Worm (Caenorhabditis elegans) whole organism, late embryonic: ENCODE measurements around the gene Y71H2B.4.

ENCODE experiments used
- C08G9.2 ChIP-seq: sonication (generic microtip); optimal IDR thresholded peaks from 2 replicates; lab custom pipeline; 2016; ENCODE audit warnings: mild to moderate bottlenecking, missing genetic modification characterization, moderate library complexity, missing compliant biosample characterization
- Y22D7AL.16 ChIP-seq: sonication (generic microtip); optimal IDR thresholded peaks from 2 replicates; lab custom pipeline; 2016; ENCODE audit warnings: missing genetic modification characterization, missing compliant biosample characterization
- ahr-1 ChIP-seq: sonication (generic microtip); optimal IDR thresholded peaks from 2 replicates; lab custom pipeline; 2016; ENCODE audit warnings: missing genetic modification characterization, missing compliant biosample characterization
- ceh-24 ChIP-seq: sonication (generic microtip); optimal IDR thresholded peaks from 2 replicates; lab custom pipeline; 2016; ENCODE audit warnings: mild to moderate bottlenecking, missing genetic modification characterization, missing compliant biosample characterization
- ceh-34 ChIP-seq: sonication (generic microtip); optimal IDR thresholded peaks from 2 replicates; lab custom pipeline; 2016; ENCODE audit warnings: mild to moderate bottlenecking, missing genetic modification characterization, missing compliant biosample characterization
- hlh-15 ChIP-seq: sonication (generic microtip); optimal IDR thresholded peaks from 2 replicates; lab custom pipeline; 2016; ENCODE audit warnings: missing genetic modification characterization, missing compliant biosample characterization
- npax-4 ChIP-seq: sonication (generic microtip); optimal IDR thresholded peaks from 2 replicates; lab custom pipeline; 2016; ENCODE audit warnings: missing genetic modification characterization, missing compliant biosample characterization
- pat-9 ChIP-seq: fragments of 200-800 bp; sonication (Bioruptor generic); optimal IDR thresholded peaks from 2 replicates; lab custom pipeline; 2018; ENCODE audit warnings: mild to moderate bottlenecking, missing genetic modification characterization, moderate library complexity, missing compliant biosample characterization
- pha-4 ChIP-seq: fragments of 150-350 bp; optimal IDR thresholded peaks from 2 replicates; lab custom pipeline; 2018; ENCODE audit warnings: missing biosample characterization, missing genetic modification reagents, missing genetic modification characterization
- pros-1 ChIP-seq: fragments of 150-350 bp; optimal IDR thresholded peaks from 2 replicates; lab custom pipeline; 2014; ENCODE audit warnings: missing biosample characterization, missing genetic modification reagents, missing genetic modification characterization
- tbx-2 ChIP-seq: sonication (generic microtip); optimal IDR thresholded peaks from 2 replicates; lab custom pipeline; 2016; ENCODE audit warnings: missing genetic modification characterization, missing compliant biosample characterization

Gene Y71H2B.4

DNA sequence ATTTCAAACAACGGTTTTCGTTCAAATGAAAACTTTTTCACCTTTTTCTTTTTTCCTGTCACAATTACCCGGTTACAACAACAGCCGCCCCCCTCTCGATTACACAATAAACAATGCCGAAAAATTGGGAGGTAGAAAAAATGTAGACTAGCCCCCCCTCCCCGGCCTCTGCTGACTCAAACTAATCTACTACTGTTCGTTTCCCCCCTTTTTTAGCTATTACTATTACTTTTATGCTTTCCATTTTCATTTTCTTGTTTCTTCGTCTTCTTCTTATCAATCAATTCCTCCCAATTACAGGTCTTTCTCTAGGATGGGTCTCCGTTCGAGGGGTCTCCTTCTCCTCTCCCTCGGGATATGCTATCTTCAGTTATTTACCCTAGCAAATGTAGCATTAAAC, 39.0 kb downstream of the Y71H2B.4 start, which contains the start of gene let-805:
TSS of gene let-805 (plus strand) at position 301 of the 400 bp plus-strand sequence.
- TF ChIP-seq pha-4 (tag; lab: Kevin White, UChicago) (no peak), hlh-15 (tag; lab: Kevin White, UChicago) (no peak), ceh-34 (tag; lab: Kevin White, UChicago) (no peak), C08G9.2 (tag; lab: Kevin White, UChicago) (no peak), ahr-1 (tag; lab: Kevin White, UChicago) (no peak), Y22D7AL.16 (no peak), npax-4 (tag; lab: Kevin White, UChicago) (no peak), pros-1 (tag; lab: Kevin White, UChicago) (no peak), ceh-24 (tag; lab: Kevin White, UChicago) (no peak), tbx-2 (no peak), pat-9 (tag; lab: Kevin White, UChicago) (no peak)
- TF ChIP-seq, all 69 proteins: peak for 0
